Worm (Caenorhabditis elegans): ENCODE data around the gene C50B6.3.

- TF ChIP-seq ztf-29 (GFP tag; IDR thresholded peaks at IDR 0.05), result no peak
- no peak for TF ChIP-seq med-1 (GFP tag; optimal IDR thresholded peaks at IDR 0.05; ENCODE audit: insufficient read depth)
- no peak for TF ChIP-seq flt-1 (GFP tag; IDR thresholded peaks at IDR 0.05)
- no peak for TF ChIP-seq T22C8.4 (GFP tag; IDR thresholded peaks at IDR 0.05)
- TF ChIP-seq ref-1 (GFP tag; conservative IDR thresholded peaks at IDR 0.05), result no peak
- TF ChIP-seq klf-2 (GFP tag; conservative IDR thresholded peaks at IDR 0.05), result no peak
- no peak for TF ChIP-seq tab-1 (GFP tag; IDR thresholded peaks at IDR 0.05)
- TF ChIP-seq ztf-23 (GFP tag; IDR thresholded peaks at IDR 0.05), result no peak
- no peak for TF ChIP-seq cog-1 (tag; optimal IDR thresholded peaks at IDR 0.05)
Measured at ce11 chrV:13273302-13273701, 40.1 kb upstream of the C50B6.3 start.

Measured in whole organism, midembryonic.